Worm (Caenorhabditis elegans): ENCODE data around the gene Y77E11A.12.

DNA sequence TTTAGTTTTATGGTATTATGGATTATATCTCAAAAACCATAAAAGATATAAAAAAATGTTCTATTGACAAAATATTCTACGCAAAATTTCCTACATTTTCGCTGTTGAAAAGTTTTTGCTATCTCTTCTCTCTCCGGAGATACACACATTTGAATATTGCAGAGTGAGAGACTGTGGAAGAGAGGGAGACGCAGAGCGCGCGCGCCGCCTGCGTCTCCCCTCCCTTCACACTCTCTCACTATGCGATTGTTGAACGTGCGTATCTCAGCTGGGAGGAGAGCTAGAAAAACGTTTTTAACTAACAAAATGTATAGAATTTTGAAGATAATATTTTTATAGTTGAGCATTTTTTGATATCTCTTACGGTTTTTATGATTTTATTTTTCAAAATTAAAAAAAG, 5.8 kb downstream of the Y77E11A.12 start:
- TF ChIP-seq pha-4 (tag; optimal IDR thresholded peaks at IDR 0.05) (no peak), fos-1 (tag; optimal IDR thresholded peaks at IDR 0.05) (no peak), ZK546.5 (tag; optimal IDR thresholded peaks at IDR 0.05) (no peak), ama-1 (optimal IDR thresholded peaks at IDR 0.05) (no peak)
